Fruit fly (Drosophila melanogaster): ENCODE results near the gene CG5681.

DNA sequence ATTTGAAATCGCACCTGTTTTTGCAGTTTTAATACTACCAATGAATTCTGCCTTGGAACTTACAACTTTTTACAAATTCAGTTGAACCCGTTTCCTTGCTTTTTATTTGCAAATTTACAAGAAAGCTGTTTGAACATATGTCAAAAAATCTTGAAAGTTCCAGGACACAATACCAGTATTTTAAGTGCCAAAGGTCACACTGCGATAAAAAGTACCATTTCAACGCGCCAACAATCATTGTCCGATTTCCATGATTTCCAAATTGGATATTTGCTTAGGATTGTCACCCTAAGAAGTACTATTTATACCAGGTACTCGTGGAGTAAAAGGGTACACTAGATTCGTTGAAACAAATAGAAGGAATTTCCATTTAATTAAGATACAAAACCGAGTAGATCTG is 25.2 kb downstream of the CG5681 start, which contains the start of gene elfless:
- no peak for TF ChIP-seq CG12219 (GFP tag; optimal IDR thresholded peaks at IDR 0.05)
- no peak for TF ChIP-seq tx (GFP tag; optimal IDR thresholded peaks at IDR 0.05)
- TF ChIP-seq CG17829 (tag; optimal IDR thresholded peaks at IDR 0.05), result no peak
- no peak for TF ChIP-seq Poxn (GFP tag; IDR thresholded peaks at IDR 0.05)
- TF ChIP-seq CG11456 (GFP tag; IDR thresholded peaks at IDR 0.05), result no peak
- no peak for TF ChIP-seq Dfd (GFP tag; optimal IDR thresholded peaks at IDR 0.05)
- no peak for TF ChIP-seq CG6689 (GFP tag; IDR thresholded peaks at IDR 0.05)
- TF ChIP-seq p53 (GFP tag; optimal IDR thresholded peaks at IDR 0.05), result no peak
- no peak for TF ChIP-seq NC2α (GFP tag; optimal IDR thresholded peaks at IDR 0.05)
- TF ChIP-seq fru (optimal IDR thresholded peaks at IDR 0.05), result no peak
